Worm (Caenorhabditis elegans): ENCODE measurements around the gene F53F1.6.

F53F1.6 gene

ce11 chrV:13380980-13381379 lies 36.4 kb downstream of the F53F1.6 start, which contains the start of gene cpz-2:
Gene cpz-2, plus strand, starts transcription at chrV:13381189.
- TF ChIP-seq sdz-38 (tag; optimal IDR thresholded peaks at IDR 0.05): no peak
- TF ChIP-seq nhr-80 (tag; optimal IDR thresholded peaks at IDR 0.05): peak; percentile 74
- no peak for TF ChIP-seq let-526 (GFP tag; IDR thresholded peaks at IDR 0.05)

DNA sequence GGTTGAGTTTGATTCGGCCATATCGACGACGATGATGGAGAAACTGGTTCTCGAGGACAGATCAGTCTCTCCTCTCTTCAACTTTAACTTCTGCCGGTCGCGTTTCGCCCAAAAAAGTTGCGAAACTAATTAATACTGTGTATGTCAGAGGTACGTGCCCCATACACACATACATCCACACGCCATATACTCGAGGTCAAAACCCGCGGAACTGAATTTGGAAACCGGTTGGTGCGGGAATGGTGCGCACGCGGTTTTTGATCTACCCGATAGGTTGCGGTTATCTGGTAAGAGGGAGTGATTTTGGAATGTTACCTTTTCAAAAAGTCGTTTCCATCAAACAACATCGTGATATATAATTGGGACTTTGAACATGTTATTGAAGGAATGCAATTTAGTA lies 37.2 kb downstream of the F53F1.6 start, which contains the start of gene ifbp-1:
ifbp-1 (minus strand) TSS at position 85 of the 400 bp plus-strand sequence.
- no peak for TF ChIP-seq ceh-100 (GFP tag; IDR thresholded peaks at IDR 0.05)
- 0 out of 2 replicates have a peak, but pooled peaks have one; percentile 15 for TF ChIP-seq egl-44 (GFP tag; IDR thresholded peaks at IDR 0.05)
- 0 out of 2 replicates have a peak, but pooled peaks have one; percentile 66 for TF ChIP-seq K11D2.4 (GFP tag; IDR thresholded peaks at IDR 0.05)
- no peak for TF ChIP-seq repo-1 (tag; optimal IDR thresholded peaks at IDR 0.05)
- TF ChIP-seq nfya-1 (tag; optimal IDR thresholded peaks at IDR 0.05; ENCODE audit: borderline replicate concordance, insufficient read depth): no peak
- TF ChIP-seq somi-1 (GFP tag; optimal IDR thresholded peaks at IDR 0.05): peak; percentile 42
- TF ChIP-seq lin-40 (tag; optimal IDR thresholded peaks at IDR 0.05): peak; percentile 73
- TF ChIP-seq D2030.7 (GFP tag; IDR thresholded peaks at IDR 0.05): no peak
- TF ChIP-seq F22D6.2 (tag; optimal IDR thresholded peaks at IDR 0.05): no peak
- TF ChIP-seq attf-5 (GFP tag; optimal IDR thresholded peaks at IDR 0.05): no peak
- no peak for TF ChIP-seq mxl-1 (tag; optimal IDR thresholded peaks at IDR 0.05)
- TF ChIP-seq lin-26 (GFP tag; IDR thresholded peaks at IDR 0.05): peak; percentile 60; the same call in 1 of the 2 replicates
- no peak for TF ChIP-seq Y95B8A.8 (GFP tag; IDR thresholded peaks at IDR 0.05)
- TF ChIP-seq hlh-26 (GFP tag; conservative IDR thresholded peaks at IDR 0.05): no peak
- TF ChIP-seq cebp-2 (GFP tag; IDR thresholded peaks at IDR 0.05): no peak
- no peak for TF ChIP-seq nfyb-1 (GFP tag; IDR thresholded peaks at IDR 0.05)
- TF ChIP-seq dpl-1 (GFP tag; optimal IDR thresholded peaks at IDR 0.05): no peak
- no peak for TF ChIP-seq mes-4 (tag; optimal IDR thresholded peaks at IDR 0.05)
- no peak for TF ChIP-seq F33H1.4 (GFP tag; IDR thresholded peaks at IDR 0.05)
- TF ChIP-seq ztf-18 (tag; optimal IDR thresholded peaks at IDR 0.05): no peak
- peak; percentile 50; the same call in 1 of the 2 replicates for TF ChIP-seq cebp-1 (GFP tag; IDR thresholded peaks at IDR 0.05)
- peak; percentile 79 for TF ChIP-seq cebp-1 (tag; optimal IDR thresholded peaks at IDR 0.05)
- TF ChIP-seq die-1 (tag; optimal IDR thresholded peaks at IDR 0.05): no peak
- TF ChIP-seq athp-1 (tag; optimal IDR thresholded peaks at IDR 0.05): no peak
- no peak for TF ChIP-seq tlf-1 (GFP tag; optimal IDR thresholded peaks at IDR 0.05)
- no peak for TF ChIP-seq tbp1 (GFP tag; optimal IDR thresholded peaks at IDR 0.05)
- no peak for TF ChIP-seq bed-1 (GFP tag; IDR thresholded peaks at IDR 0.05)
- TF ChIP-seq C17E4.6 (GFP tag; IDR thresholded peaks at IDR 0.05): no peak
- peak; percentile 9 for TF ChIP-seq ceh-27 (GFP tag; optimal IDR thresholded peaks at IDR 0.05)
- TF ChIP-seq madf-10 (tag; optimal IDR thresholded peaks at IDR 0.05): no peak
- peak; percentile 73 for TF ChIP-seq ztf-26 (tag; optimal IDR thresholded peaks at IDR 0.05)
- no peak for TF ChIP-seq nhr-80 (tag; optimal IDR thresholded peaks at IDR 0.05)
- TF ChIP-seq ztf-28 (GFP tag; IDR thresholded peaks at IDR 0.05): no peak
- TF ChIP-seq him-1 (tag; optimal IDR thresholded peaks at IDR 0.05): no peak
- no peak for TF ChIP-seq lin-35 (GFP tag; optimal IDR thresholded peaks at IDR 0.05)
- no peak for TF ChIP-seq snpc-1.3 (tag; optimal IDR thresholded peaks at IDR 0.05; ENCODE audit: insufficient read depth)

DNA sequence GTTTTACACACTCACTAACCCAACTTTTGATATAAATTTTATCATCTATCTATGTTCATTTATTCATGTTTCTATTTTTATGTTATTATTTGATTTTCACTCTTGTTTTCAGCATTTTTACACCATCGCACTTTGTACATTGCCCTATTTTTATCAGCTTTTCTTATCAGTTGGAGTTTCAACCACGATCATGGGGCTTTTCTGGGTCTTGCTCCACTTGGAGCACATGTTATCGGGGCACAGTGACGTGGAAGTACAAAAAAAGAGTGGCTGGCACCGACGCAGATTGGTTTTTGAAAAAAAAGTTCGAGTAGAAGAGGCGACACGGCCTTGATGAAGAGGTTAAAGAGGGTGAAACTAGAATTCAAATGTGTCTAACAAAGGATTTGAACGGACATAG lies 40.3 kb downstream of the F53F1.6 start:
- 0 out of 2 replicates have a peak, but pooled peaks have one; percentile 62 for TF ChIP-seq Y95B8A.8 (GFP tag; IDR thresholded peaks at IDR 0.05)
- TF ChIP-seq K12H6.12 (tag; optimal IDR thresholded peaks at IDR 0.05): no peak
- TF ChIP-seq lin-40 (tag; optimal IDR thresholded peaks at IDR 0.05): no peak
- 0 out of 2 replicates have a peak, but pooled peaks have one; percentile 24 for TF ChIP-seq dox-1 (GFP tag; IDR thresholded peaks at IDR 0.05)
- TF ChIP-seq atf-7 (tag; optimal IDR thresholded peaks at IDR 0.05): peak; percentile 67
- no peak for TF ChIP-seq C17E4.6 (GFP tag; IDR thresholded peaks at IDR 0.05)
- TF ChIP-seq athp-1 (tag; optimal IDR thresholded peaks at IDR 0.05): no peak
- TF ChIP-seq B0035.1 (tag; optimal IDR thresholded peaks at IDR 0.05): no peak
- no peak for TF ChIP-seq egl-44 (GFP tag; IDR thresholded peaks at IDR 0.05)
- no peak for TF ChIP-seq F39B2.1 (GFP tag; IDR thresholded peaks at IDR 0.05)
- no peak for TF ChIP-seq ztf-3 (GFP tag; optimal IDR thresholded peaks at IDR 0.05)
- no peak for TF ChIP-seq akir-1 (GFP tag; optimal IDR thresholded peaks at IDR 0.05)
- no peak for TF ChIP-seq bed-1 (GFP tag; IDR thresholded peaks at IDR 0.05)
- no peak for TF ChIP-seq tlf-1 (GFP tag; optimal IDR thresholded peaks at IDR 0.05)
- no peak for TF ChIP-seq dpff-1 (tag; optimal IDR thresholded peaks at IDR 0.05)
- TF ChIP-seq cebp-1 (GFP tag; IDR thresholded peaks at IDR 0.05): no peak
- TF ChIP-seq cebp-1 (tag; optimal IDR thresholded peaks at IDR 0.05): peak; percentile 48
- no peak for TF ChIP-seq attf-6 (GFP tag; IDR thresholded peaks at IDR 0.05)
